Worm (Caenorhabditis elegans) whole organism, L3 larva: ENCODE measurements around the gene ZK666.8.
A peak's percentile ranks its signal among the peaks of the same experiment; 100 is the strongest.

Source experiments
- R02D3.7 ChIP-seq: fragments of 150-350 bp; optimal IDR thresholded peaks from 2 replicates; lab custom pipeline; 2014; ENCODE audit warnings: missing biosample characterization, missing genetic modification characterization
- ZK546.5 ChIP-seq: sonication (generic microtip); optimal IDR thresholded peaks from 2 replicates; lab custom pipeline; 2017; ENCODE audit warnings: missing biosample characterization, missing genetic modification characterization
- aly-2 ChIP-seq: fragments of 150-350 bp; optimal IDR thresholded peaks from 2 replicates; lab custom pipeline; 2014; ENCODE audit warnings: missing biosample characterization, missing genetic modification characterization
- ama-1 ChIP-seq: fragments of 150-350 bp; optimal IDR thresholded peaks from 2 replicates; lab custom pipeline; 2018
- ceh-16 ChIP-seq: sonication (generic microtip); optimal IDR thresholded peaks from 2 replicates; lab custom pipeline; 2017; ENCODE audit warnings: missing biosample characterization, missing genetic modification characterization
- ceh-28 ChIP-seq: fragments of 150-350 bp; optimal IDR thresholded peaks from 2 replicates; lab custom pipeline; 2014; ENCODE audit warnings: missing biosample characterization, missing genetic modification reagents, missing genetic modification characterization
- ceh-82 ChIP-seq: fragments of 150-350 bp; optimal IDR thresholded peaks from 2 replicates; lab custom pipeline; 2014; ENCODE audit warnings: missing biosample characterization, missing genetic modification characterization
- ceh-9 ChIP-seq: sonication (generic microtip); optimal IDR thresholded peaks from 2 replicates; lab custom pipeline; 2018; ENCODE audit warnings: missing biosample characterization, missing genetic modification characterization
- egl-27 ChIP-seq: sonication (generic microtip); optimal IDR thresholded peaks from 4 replicates; lab custom pipeline; 2017; ENCODE audit warnings: missing biosample characterization, missing genetic modification reagents, missing genetic modification characterization
- elt-1 ChIP-seq: fragments of 150-350 bp; optimal IDR thresholded peaks from 2 replicates; lab custom pipeline; 2014; ENCODE audit warnings: missing biosample characterization, missing genetic modification characterization
- elt-2 ChIP-seq: sonication (generic microtip); optimal IDR thresholded peaks from 2 replicates; lab custom pipeline; 2016; ENCODE audit warnings: missing genetic modification reagents, mild to moderate bottlenecking, missing genetic modification characterization, missing compliant biosample characterization
- elt-3 ChIP-seq, 3 experiments: fragments of 150-350 bp in 1 of 3; sonication (generic microtip) in 2 of 3; optimal IDR thresholded peaks; 2 replicates in 2 of 3; 4 replicates in 1 of 3; lab custom pipeline; 2014 to 2017; ENCODE audit warnings: missing biosample characterization in 3 of 3, missing genetic modification characterization in 3 of 3
- eor-1 ChIP-seq, 2 experiments: fragments of 150-350 bp; optimal IDR thresholded peaks; 2 replicates each; lab custom pipeline; 2014 to 2018; ENCODE audit warnings: missing biosample characterization in 2 of 2, missing genetic modification characterization in 2 of 2
- fkh-10 ChIP-seq: sonication (generic microtip); optimal IDR thresholded peaks from 2 replicates; lab custom pipeline; 2017; ENCODE audit warnings: missing biosample characterization, missing genetic modification reagents, missing genetic modification characterization
- fkh-2 ChIP-seq: fragments of 150-350 bp; optimal IDR thresholded peaks from 2 replicates; lab custom pipeline; 2014; ENCODE audit warnings: missing biosample characterization, missing genetic modification reagents, missing genetic modification characterization
- fos-1 ChIP-seq: fragments of 150-350 bp; optimal IDR thresholded peaks from 2 replicates; lab custom pipeline; 2014; ENCODE audit warnings: missing biosample characterization, missing genetic modification characterization
- hmg-11 ChIP-seq: sonication (generic microtip); optimal IDR thresholded peaks from 2 replicates; lab custom pipeline; 2016; ENCODE audit warnings: missing genetic modification characterization, missing compliant biosample characterization
- jun-1 ChIP-seq: fragments of 150-350 bp; optimal IDR thresholded peaks from 2 replicates; lab custom pipeline; 2014; ENCODE audit warnings: missing biosample characterization, missing genetic modification reagents, missing genetic modification characterization
- lin-15B ChIP-seq: fragments of 150-350 bp; optimal IDR thresholded peaks from 2 replicates; lab custom pipeline; 2014; ENCODE audit warnings: missing biosample characterization, missing genetic modification characterization
- lin-39 ChIP-seq: fragments of 150-350 bp; optimal IDR thresholded peaks from 2 replicates; lab custom pipeline; 2018; ENCODE audit warnings: missing biosample characterization, missing genetic modification reagents, missing genetic modification characterization
- lsy-12 ChIP-seq: sonication (generic microtip); optimal IDR thresholded peaks from 2 replicates; lab custom pipeline; 2016; ENCODE audit warnings: mild to moderate bottlenecking, missing genetic modification characterization, missing compliant biosample characterization
- mdl-1 ChIP-seq: fragments of 150-350 bp; optimal IDR thresholded peaks from 2 replicates; lab custom pipeline; 2014; ENCODE audit warnings: missing biosample characterization, missing genetic modification characterization
- mml-1 ChIP-seq: fragments of 150-350 bp; sonication (generic microtip); optimal IDR thresholded peaks from 3 replicates; lab custom pipeline; 2014; ENCODE audit warnings: missing biosample characterization, missing genetic modification characterization
- nfya-1 ChIP-seq: sonication (generic microtip); optimal IDR thresholded peaks from 2 replicates; lab custom pipeline; 2017; ENCODE audit warnings: missing genetic modification characterization, mild to moderate bottlenecking, missing compliant biosample characterization, antibody characterized with exemption, moderate library complexity; ENCODE audit not compliant: insufficient read depth
- nhr-11 ChIP-seq: fragments of 150-350 bp; optimal IDR thresholded peaks from 2 replicates; lab custom pipeline; 2014; ENCODE audit warnings: missing biosample characterization, missing genetic modification characterization
- nhr-12 ChIP-seq: fragments of 150-350 bp; optimal IDR thresholded peaks from 2 replicates; lab custom pipeline; 2014; ENCODE audit warnings: missing biosample characterization, missing genetic modification characterization
- nhr-23 ChIP-seq: fragments of 150-350 bp; optimal IDR thresholded peaks from 2 replicates; lab custom pipeline; 2014; ENCODE audit warnings: missing biosample characterization, missing genetic modification reagents, missing genetic modification characterization
- nhr-237 ChIP-seq: fragments of 150-350 bp; optimal IDR thresholded peaks from 2 replicates; lab custom pipeline; 2014; ENCODE audit warnings: missing biosample characterization, missing genetic modification characterization
- nhr-25 ChIP-seq: sonication (generic microtip); optimal IDR thresholded peaks from 2 replicates; lab custom pipeline; 2017; ENCODE audit warnings: missing biosample characterization, missing genetic modification characterization
- nhr-43 ChIP-seq: sonication (generic microtip); optimal IDR thresholded peaks from 2 replicates; lab custom pipeline; 2016; ENCODE audit warnings: mild to moderate bottlenecking, missing genetic modification characterization, missing compliant biosample characterization; ENCODE audit not compliant: poor library complexity, severe bottlenecking
- nhr-76 ChIP-seq: fragments of 150-350 bp; sonication (generic microtip); optimal IDR thresholded peaks from 5 replicates; lab custom pipeline; 2014; ENCODE audit warnings: missing biosample characterization, missing genetic modification characterization
- pha-4 ChIP-seq: fragments of 150-350 bp; optimal IDR thresholded peaks from 2 replicates; lab custom pipeline; 2014; ENCODE audit warnings: missing biosample characterization, missing genetic modification reagents, missing genetic modification characterization
- pqm-1 ChIP-seq: fragments of 150-350 bp; optimal IDR thresholded peaks from 2 replicates; lab custom pipeline; 2017; ENCODE audit warnings: missing biosample characterization, missing genetic modification characterization, inconsistent platforms
- sea-2 ChIP-seq: fragments of 150-350 bp; sonication (generic microtip); optimal IDR thresholded peaks from 4 replicates; lab custom pipeline; 2014; ENCODE audit warnings: missing biosample characterization, missing genetic modification reagents, missing genetic modification characterization
- skn-1 ChIP-seq: fragments of 150-350 bp; optimal IDR thresholded peaks from 2 replicates; lab custom pipeline; 2014; ENCODE audit warnings: missing biosample characterization, missing genetic modification characterization
- snpc-4 ChIP-seq: fragments of 150-350 bp; optimal IDR thresholded peaks from 2 replicates; lab custom pipeline; 2014; ENCODE audit warnings: missing biosample characterization, missing genetic modification characterization
- tbx-2 ChIP-seq: sonication (generic microtip); optimal IDR thresholded peaks from 2 replicates; lab custom pipeline; 2016; ENCODE audit warnings: mild to moderate bottlenecking, missing genetic modification characterization, missing compliant biosample characterization
- unc-62 ChIP-seq: fragments of 150-350 bp; sonication (generic microtip); optimal IDR thresholded peaks from 4 replicates; lab custom pipeline; 2014; ENCODE audit warnings: missing biosample characterization, missing genetic modification reagents, missing genetic modification characterization
- zag-1 ChIP-seq: fragments of 150-350 bp; optimal IDR thresholded peaks from 2 replicates; lab custom pipeline; 2014; ENCODE audit warnings: missing biosample characterization, missing genetic modification characterization
- ztf-4 ChIP-seq: fragments of 150-350 bp; optimal IDR thresholded peaks from 2 replicates; lab custom pipeline; 2014; ENCODE audit warnings: missing biosample characterization, missing genetic modification characterization

ZK666.8 gene

ce11 chrII:10470159-10470558, 22.8 kb downstream of the ZK666.8 start, which contains the start of gene clec-143:
Gene clec-143, minus strand, starts transcription at chrII:10470297.
- TF ChIP-seq ceh-9 (tag; lab: Kevin White, UChicago) (no peak), tbx-2 (tag; lab: Kevin White, UChicago) (no peak), ceh-82 (tag; lab: Kevin White, UChicago) (no peak), elt-2 (peak; percentile 59)

DNA sequence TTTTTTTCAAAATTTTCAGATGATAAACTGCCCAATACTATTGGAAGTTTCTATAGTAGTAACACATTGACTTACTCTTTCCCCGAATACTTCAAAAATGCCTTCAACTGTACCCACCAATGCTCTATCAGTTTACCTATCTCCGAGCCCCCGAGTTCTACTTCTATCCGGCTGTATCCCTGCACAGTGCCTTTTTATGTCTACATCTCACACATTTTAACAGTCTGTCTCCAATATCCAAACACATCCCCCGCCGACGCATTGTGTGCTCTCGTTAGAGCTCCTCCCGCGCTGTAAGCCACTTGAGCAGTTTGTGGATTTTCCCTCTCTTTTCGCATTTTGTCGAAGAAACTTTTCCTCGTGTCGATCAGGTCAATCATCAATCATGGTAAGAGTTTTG, 26.4 kb downstream of the ZK666.8 start, which contains the start of gene tnc-2:
Gene tnc-2, plus strand, starts transcription at position 301 of the 400 bp plus-strand sequence.
- TF ChIP-seq nhr-11 (tag; lab: Kevin White, UChicago) (no peak), R02D3.7 (tag; lab: Kevin White, UChicago) (no peak), ceh-82 (tag; lab: Kevin White, UChicago) (no peak), mdl-1 (tag; lab: Kevin White, UChicago) (no peak), lin-39 (no peak), fkh-10 (no peak), fkh-2 (tag; lab: Kevin White, UChicago) (no peak), nhr-43 (tag; lab: Kevin White, UChicago) (no peak), zag-1 (tag; lab: Kevin White, UChicago) (no peak), egl-27 (tag; lab: Kevin White, UChicago) (no peak), eor-1 (tag; optimal IDR thresholded peaks at IDR 0.05; lab: Kevin White, UChicago) (no peak), ceh-16 (tag; lab: Kevin White, UChicago) (no peak), nfya-1 (tag; lab: Kevin White, UChicago) (no peak), ceh-9 (tag; lab: Kevin White, UChicago) (no peak), snpc-4 (tag; lab: Kevin White, UChicago) (no peak), fos-1 (tag; lab: Kevin White, UChicago) (no peak), mml-1 (tag; lab: Kevin White, UChicago) (no peak), skn-1 (tag; lab: Kevin White, UChicago) (no peak), ceh-28 (tag; lab: Kevin White, UChicago) (no peak), ZK546.5 (tag; lab: Kevin White, UChicago) (no peak)

DNA sequence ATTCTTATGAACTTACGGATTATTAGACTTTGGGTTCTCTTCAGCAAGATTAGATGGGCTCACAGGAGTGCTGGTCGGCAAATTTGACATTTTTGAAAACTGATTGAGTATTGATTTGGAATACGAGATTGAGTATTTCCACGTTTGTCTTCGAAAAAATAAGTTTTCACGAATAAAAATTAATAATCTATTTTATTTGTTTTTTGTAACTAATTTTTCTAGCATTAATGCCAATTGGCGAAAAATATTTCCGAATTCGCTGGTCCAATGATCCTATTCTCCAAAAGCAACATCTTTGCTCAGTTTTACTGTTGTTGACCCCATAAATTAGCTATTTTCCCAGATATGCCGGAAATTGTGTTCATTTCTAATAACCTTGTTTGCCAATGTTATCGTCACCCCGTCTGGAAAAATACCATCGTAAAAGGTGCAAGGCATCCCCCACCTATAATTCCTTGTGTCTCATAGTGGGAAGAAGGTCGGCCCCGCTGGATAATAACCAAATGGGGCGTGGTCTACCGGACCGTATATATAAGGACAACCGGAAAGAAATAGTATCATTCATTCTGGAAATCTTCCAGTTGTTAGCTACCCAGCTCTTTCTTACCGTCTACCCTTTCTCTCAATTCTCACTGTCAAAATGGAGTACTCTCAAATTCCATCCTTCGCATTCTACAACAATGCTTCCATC, 28.6 kb downstream of the ZK666.8 start, which contains the start of the genes ZK673.6 and sdz-37:
Gene ZK673.6, minus strand, starts transcription at position 101 of the 691 bp plus-strand sequence.
Gene sdz-37, plus strand, starts transcription at position 641 of the 691 bp plus-strand sequence.
- no peak for TF ChIP-seq lin-15B

DNA sequence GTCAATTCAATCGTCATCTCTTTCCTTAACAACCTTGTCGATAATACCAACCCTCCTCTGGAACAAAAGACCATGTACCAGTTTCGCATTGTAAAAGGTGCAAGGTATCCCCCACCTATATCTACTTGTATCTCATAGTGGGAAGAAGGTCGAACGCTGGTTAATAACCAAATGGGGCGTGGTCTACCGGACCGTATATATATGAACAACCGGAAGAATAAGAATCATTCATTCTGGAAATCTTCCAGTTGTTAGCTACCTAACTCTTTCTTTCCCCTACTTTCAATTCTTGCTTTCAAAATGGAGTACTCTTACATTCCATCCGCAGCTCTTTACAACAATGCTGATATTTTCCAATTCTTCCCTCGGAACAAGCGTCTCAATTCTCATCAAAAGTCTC, 31.7 kb downstream of the ZK666.8 start, which contains the start of gene ZK673.5:
Gene ZK673.5, plus strand, starts transcription at position 301 of the 400 bp plus-strand sequence.
- TF ChIP-seq ceh-82 (tag; lab: Kevin White, UChicago) (no peak), nhr-12 (tag; lab: Kevin White, UChicago) (no peak), nhr-237 (no peak), ZK546.5 (tag; lab: Kevin White, UChicago) (no peak), skn-1 (tag; lab: Kevin White, UChicago) (no peak), nhr-43 (tag; lab: Kevin White, UChicago) (no peak), R02D3.7 (tag; lab: Kevin White, UChicago) (no peak), nhr-76 (tag; lab: Kevin White, UChicago) (no peak), pha-4 (tag; lab: Kevin White, UChicago) (no peak), unc-62 (GFP tag; lab: Kevin White, UChicago) (no peak), tbx-2 (tag; lab: Kevin White, UChicago) (no peak), jun-1 (tag; lab: Kevin White, UChicago) (no peak), elt-3 (tag; optimal IDR thresholded peaks at IDR 0.05; lab: Kevin White, UChicago) (no peak), elt-2 (no peak), nhr-25 (no peak), nhr-11 (tag; lab: Kevin White, UChicago) (no peak), lin-39 (no peak), sea-2 (GFP tag; lab: Kevin White, UChicago) (no peak)
- TF ChIP-seq, all 47 proteins: peak for 0

- no peak for TF ChIP-seq ZK546.5 (tag; lab: Kevin White, UChicago)
- TF ChIP-seq sea-2 (GFP tag; lab: Kevin White, UChicago): no peak
- no peak for TF ChIP-seq aly-2 (tag; lab: Kevin White, UChicago)
- no peak for TF ChIP-seq nhr-23 (tag; lab: Kevin White, UChicago)
- no peak for TF ChIP-seq lin-39
- TF ChIP-seq lsy-12 (tag; lab: Kevin White, UChicago): no peak
- TF ChIP-seq nhr-43 (tag; lab: Kevin White, UChicago): no peak
- no peak for TF ChIP-seq ceh-16 (tag; lab: Kevin White, UChicago)
- no peak for TF ChIP-seq fkh-2 (tag; lab: Kevin White, UChicago)
- TF ChIP-seq hmg-11 (tag; lab: Kevin White, UChicago): no peak
- no peak for TF ChIP-seq nhr-11 (tag; lab: Kevin White, UChicago)
- no peak for TF ChIP-seq nhr-12 (tag; lab: Kevin White, UChicago)
- no peak for TF ChIP-seq ceh-82 (tag; lab: Kevin White, UChicago)
- no peak for TF ChIP-seq pqm-1
- TF ChIP-seq elt-1 (tag; lab: Kevin White, UChicago): no peak
- TF ChIP-seq nhr-25: no peak
- no peak for TF ChIP-seq ztf-4 (tag; lab: Kevin White, UChicago)
- TF ChIP-seq jun-1 (tag; lab: Kevin White, UChicago): no peak
- no peak for TF ChIP-seq ama-1 (lab: Kevin White, UChicago)
- TF ChIP-seq nfya-1 (tag; lab: Kevin White, UChicago): no peak
Measured at ce11 chrII:10456979-10457378, 36.0 kb downstream of the ZK666.8 start, which contains the start of gene ZK673.11. Gene ZK673.11, plus strand, starts transcription at chrII:10457279.
